Fruit fly (Drosophila melanogaster): ENCODE data around the gene CG12020.

DNA sequence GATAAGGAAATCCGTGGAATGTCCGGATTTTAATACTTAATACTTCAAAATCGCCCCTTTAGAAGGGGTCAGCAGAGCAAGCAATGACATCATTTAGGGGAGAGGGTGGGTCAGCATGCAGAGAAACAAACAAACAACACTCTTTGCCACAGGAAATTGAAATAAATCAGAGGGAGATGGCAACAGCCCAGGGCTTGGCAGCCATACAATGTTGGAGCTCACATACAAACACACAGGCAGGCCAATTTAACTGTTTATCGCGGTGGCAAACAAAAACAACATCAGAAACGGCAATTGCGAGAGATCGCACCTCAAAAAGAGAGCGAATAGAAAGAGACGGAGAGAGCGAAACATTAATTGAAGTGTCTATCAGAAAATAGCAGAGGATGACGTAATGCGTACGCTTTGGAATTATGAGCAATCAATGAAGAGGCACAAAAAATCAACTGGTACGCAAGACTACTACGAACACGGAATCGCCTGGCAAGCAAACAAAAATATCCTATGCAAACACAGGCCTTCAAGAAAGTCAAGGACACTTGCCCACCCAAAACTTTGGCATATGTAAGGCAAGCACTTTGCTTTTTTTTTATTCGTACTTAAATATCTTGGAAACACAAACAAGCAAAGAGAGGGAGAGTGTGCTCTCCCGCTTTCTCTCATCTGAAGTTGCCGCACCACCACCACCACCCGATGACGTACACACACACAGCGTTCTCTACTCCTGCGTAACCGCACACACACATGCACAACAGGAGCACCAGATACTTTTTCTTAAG is 2.8 kb upstream of the CG12020 start:
- TF ChIP-seq ttk (optimal IDR thresholded peaks at IDR 0.05) (no peak), Myc (optimal IDR thresholded peaks at IDR 0.05) (no peak), insv (optimal IDR thresholded peaks at IDR 0.05) (no peak), psq (optimal IDR thresholded peaks at IDR 0.05) (no peak), h (optimal IDR thresholded peaks at IDR 0.05) (no peak)

All from Kc167 (cell line).